Worm (Caenorhabditis elegans): ENCODE data around the gene egl-26.
A peak's percentile ranks its signal among the peaks of the same experiment; 100 is the strongest.

Gene egl-26

DNA sequence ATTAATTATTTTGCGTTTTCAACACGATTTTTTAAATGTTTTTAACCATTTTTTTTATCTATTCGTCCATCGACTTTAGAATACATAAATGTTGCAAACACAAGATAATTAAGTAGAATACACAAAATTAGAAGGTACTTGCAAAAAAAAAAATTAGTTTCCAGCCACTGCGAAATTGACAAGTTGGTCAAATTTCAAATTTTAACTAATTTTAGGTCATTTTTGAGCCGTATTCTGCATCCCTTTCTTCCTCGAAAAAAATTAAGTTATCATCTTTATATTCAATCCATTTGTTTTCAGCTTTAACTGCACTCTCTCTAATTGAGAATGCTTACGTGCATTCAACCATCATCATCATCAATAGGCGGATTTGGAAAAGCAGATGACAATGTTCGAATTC is at the start of gene egl-26:
Gene egl-26 (plus strand): TSS at position 301 of the 400 bp plus-strand sequence.
- TF ChIP-seq che-1 (tag; optimal IDR thresholded peaks at IDR 0.05) = no peak
- TF ChIP-seq ceh-19 (GFP tag; optimal IDR thresholded peaks at IDR 0.05) = no peak
- TF ChIP-seq ets-4 (tag; optimal IDR thresholded peaks at IDR 0.05) = no peak
- no peak for TF ChIP-seq ceh-24 (tag; optimal IDR thresholded peaks at IDR 0.05)
- TF ChIP-seq ceh-45 (GFP tag; IDR thresholded peaks at IDR 0.05) = no peak
- no peak for TF ChIP-seq ceh-22 (tag; optimal IDR thresholded peaks at IDR 0.05)
- no peak for TF ChIP-seq pag-3 (tag; optimal IDR thresholded peaks at IDR 0.05; ENCODE audit: borderline replicate concordance)
- no peak for TF ChIP-seq pat-9 (tag; optimal IDR thresholded peaks at IDR 0.05)
- TF ChIP-seq madf-2 (tag; optimal IDR thresholded peaks at IDR 0.05) = no peak
- no peak for TF ChIP-seq ceh-31 (tag; optimal IDR thresholded peaks at IDR 0.05)
- no peak for TF ChIP-seq elt-4 (tag; optimal IDR thresholded peaks at IDR 0.05)
- TF ChIP-seq ztf-16 (tag; optimal IDR thresholded peaks at IDR 0.05) = no peak
- no peak for TF ChIP-seq lin-11 (tag; optimal IDR thresholded peaks at IDR 0.05)
- no peak for TF ChIP-seq hlh-8 (tag; optimal IDR thresholded peaks at IDR 0.05)
- TF ChIP-seq ceh-30 (tag; optimal IDR thresholded peaks at IDR 0.05) = no peak
- TF ChIP-seq gmeb-2 (tag; optimal IDR thresholded peaks at IDR 0.05) = no peak
- no peak for TF ChIP-seq nfya-1 (tag; optimal IDR thresholded peaks at IDR 0.05)
- no peak for TF ChIP-seq npax-4 (tag; optimal IDR thresholded peaks at IDR 0.05)

DNA sequence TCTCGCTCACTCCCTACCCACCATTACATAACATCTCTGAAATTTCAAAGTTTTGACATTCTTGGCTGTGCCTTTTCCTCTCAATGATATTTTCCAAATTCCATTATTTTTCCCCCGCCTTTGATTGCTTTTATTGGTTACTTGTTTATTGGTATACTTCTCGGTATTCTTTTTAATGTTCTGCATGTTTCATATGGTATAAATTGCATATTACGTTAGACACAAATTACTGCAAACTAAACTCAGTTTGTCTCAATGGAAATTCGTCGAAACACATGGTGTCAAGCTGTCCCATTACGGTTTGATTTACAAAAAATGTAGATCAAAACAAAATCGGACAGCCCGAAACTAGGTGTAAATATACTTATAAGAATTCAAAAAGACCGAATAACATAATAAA is 47.5 kb upstream of the egl-26 start:
- no peak for TF ChIP-seq unc-3 (GFP tag; conservative IDR thresholded peaks at IDR 0.05)
- TF ChIP-seq unc-3 (tag; optimal IDR thresholded peaks at IDR 0.05) = no peak
- TF ChIP-seq hlh-8 (tag; optimal IDR thresholded peaks at IDR 0.05) = no peak
- TF ChIP-seq ceh-22 (tag; optimal IDR thresholded peaks at IDR 0.05) = no peak
- no peak for TF ChIP-seq hlh-6 (tag; optimal IDR thresholded peaks at IDR 0.05)

DNA sequence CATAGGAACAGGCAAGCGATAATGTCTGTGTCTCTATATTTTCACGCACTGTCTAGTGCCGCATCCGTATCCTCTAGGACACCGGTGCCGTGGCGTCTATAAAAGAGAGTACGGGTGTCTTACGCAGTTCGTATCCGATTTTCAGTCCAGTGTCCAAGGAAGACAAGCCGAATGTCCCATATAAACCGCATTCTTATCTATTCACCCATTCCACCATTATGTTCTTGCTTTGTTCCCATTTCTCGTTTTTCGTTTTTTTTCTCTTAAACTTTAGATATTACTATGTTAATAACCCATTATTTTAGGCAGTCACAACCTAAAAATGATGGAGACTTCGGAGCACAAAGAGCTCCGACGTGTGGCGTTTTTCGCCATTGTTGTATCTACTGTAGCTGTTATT is 46.4 kb upstream of the egl-26 start, which contains the start of gene sqt-2:
Gene sqt-2 (plus strand): TSS at position 301 of the 400 bp plus-strand sequence.
- TF ChIP-seq ceh-24 (tag; optimal IDR thresholded peaks at IDR 0.05) (no peak), ceh-2 (tag; optimal IDR thresholded peaks at IDR 0.05) (no peak), tbx-7 (tag; optimal IDR thresholded peaks at IDR 0.05) (no peak), ceh-30 (tag; optimal IDR thresholded peaks at IDR 0.05) (no peak)

DNA sequence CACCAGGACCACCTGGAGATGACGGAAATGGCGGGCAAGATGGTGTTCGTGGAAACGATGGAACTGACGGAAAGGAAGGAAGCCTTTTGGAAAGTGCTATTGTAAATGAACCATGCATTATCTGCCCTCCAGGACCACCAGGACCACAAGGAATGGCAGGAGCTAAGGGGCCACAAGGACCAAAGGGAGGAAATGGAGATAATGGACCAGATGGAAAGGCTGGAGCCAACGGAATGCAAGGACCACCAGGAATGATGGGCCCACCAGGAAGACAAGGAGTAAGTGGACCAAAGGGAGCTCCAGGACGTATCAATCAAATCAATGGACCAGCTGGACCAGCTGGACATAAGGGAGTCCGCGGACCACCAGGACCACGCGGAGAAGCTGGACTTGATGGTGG is 45.7 kb upstream of the egl-26 start:
- no peak for TF ChIP-seq ceh-48 (tag; optimal IDR thresholded peaks at IDR 0.05)
- TF ChIP-seq ceh-22 (tag; optimal IDR thresholded peaks at IDR 0.05) = no peak
- no peak for TF ChIP-seq ama-1 (optimal IDR thresholded peaks at IDR 0.05)
- TF ChIP-seq mec-3 (tag; optimal IDR thresholded peaks at IDR 0.05; ENCODE audit: borderline replicate concordance) = peak; percentile 37
- TF ChIP-seq T23F11.4 (GFP tag; optimal IDR thresholded peaks at IDR 0.05) = no peak

DNA sequence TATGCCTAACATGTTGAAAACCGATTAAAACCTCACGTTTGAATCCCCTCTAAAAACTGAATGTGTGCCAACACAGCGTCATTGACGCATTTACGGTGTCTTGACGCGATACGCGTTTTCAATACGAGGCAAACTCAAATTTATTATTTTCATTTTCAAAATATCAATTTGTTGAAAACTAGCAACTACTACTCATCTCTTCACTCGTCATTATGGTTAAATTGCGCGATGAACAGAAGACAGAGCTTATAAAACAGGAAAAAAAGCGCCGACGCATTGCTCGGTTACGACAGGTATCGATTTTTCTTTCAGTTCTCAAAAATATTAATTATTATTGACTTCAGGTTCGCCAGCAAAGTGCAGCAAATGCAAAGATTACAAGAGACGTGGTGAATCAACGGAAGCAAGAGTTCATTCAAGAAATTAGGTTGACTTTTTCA is 44.9 kb upstream of the egl-26 start, which contains the start of gene enee-1:
Gene enee-1 (plus strand): TSS at position 108 of the 440 bp plus-strand sequence.
- TF ChIP-seq ceh-48 (tag; optimal IDR thresholded peaks at IDR 0.05) = peak; percentile 29
- no peak for TF ChIP-seq K02D7.2 (tag; optimal IDR thresholded peaks at IDR 0.05)
- TF ChIP-seq madf-2 (tag; optimal IDR thresholded peaks at IDR 0.05) = no peak
- TF ChIP-seq ahr-1 (tag; optimal IDR thresholded peaks at IDR 0.05) = no peak
- TF ChIP-seq dmd-4 (tag; optimal IDR thresholded peaks at IDR 0.05; ENCODE audit: borderline replicate concordance) = no peak
- no peak for TF ChIP-seq ceh-24 (tag; optimal IDR thresholded peaks at IDR 0.05)
- TF ChIP-seq ceh-31 (tag; optimal IDR thresholded peaks at IDR 0.05) = peak; percentile 21
- no peak for TF ChIP-seq ama-1 (optimal IDR thresholded peaks at IDR 0.05)
- TF ChIP-seq ceh-14 (tag; optimal IDR thresholded peaks at IDR 0.05) = no peak
- TF ChIP-seq Y22D7AL.16 (tag; optimal IDR thresholded peaks at IDR 0.05) = no peak
- TF ChIP-seq lin-11 (tag; optimal IDR thresholded peaks at IDR 0.05) = no peak
- TF ChIP-seq pros-1 (tag; optimal IDR thresholded peaks at IDR 0.05) = no peak
- no peak for TF ChIP-seq ceh-45 (GFP tag; IDR thresholded peaks at IDR 0.05)
- peak; percentile 25 for TF ChIP-seq tbx-2 (tag; optimal IDR thresholded peaks at IDR 0.05)
- no peak for TF ChIP-seq ceh-2 (tag; optimal IDR thresholded peaks at IDR 0.05)
- peak; percentile 68 for TF ChIP-seq ceh-30 (tag; optimal IDR thresholded peaks at IDR 0.05)
- TF ChIP-seq eyg-1 (tag; optimal IDR thresholded peaks at IDR 0.05) = no peak
- no peak for TF ChIP-seq syd-9 (tag; optimal IDR thresholded peaks at IDR 0.05)
- no peak for TF ChIP-seq sox-2 (GFP tag; IDR thresholded peaks at IDR 0.05)
- TF ChIP-seq ceh-19 (GFP tag; optimal IDR thresholded peaks at IDR 0.05) = no peak
- TF ChIP-seq fkh-6 (tag; optimal IDR thresholded peaks at IDR 0.05) = no peak
- no peak for TF ChIP-seq pha-2 (tag; optimal IDR thresholded peaks at IDR 0.05)
- TF ChIP-seq pqm-1 (tag; optimal IDR thresholded peaks at IDR 0.05) = no peak
- no peak for TF ChIP-seq T23F11.4 (GFP tag; optimal IDR thresholded peaks at IDR 0.05)
- no peak for TF ChIP-seq pag-3 (tag; optimal IDR thresholded peaks at IDR 0.05; ENCODE audit: borderline replicate concordance)
- peak; percentile 54 for TF ChIP-seq nfya-1 (tag; optimal IDR thresholded peaks at IDR 0.05)
- peak; percentile 53 for TF ChIP-seq rnt-1 (tag; optimal IDR thresholded peaks at IDR 0.05)
- no peak for TF ChIP-seq sdc-2 (tag; optimal IDR thresholded peaks at IDR 0.05)
- TF ChIP-seq K09A11.1 (tag; optimal IDR thresholded peaks at IDR 0.05; ENCODE audit: insufficient read depth) = no peak
- TF ChIP-seq ref-2 (tag; optimal IDR thresholded peaks at IDR 0.05) = no peak

All from whole organism, late embryonic.